Worm (Caenorhabditis elegans): ENCODE data around the gene fipr-12.

fipr-12 gene

DNA sequence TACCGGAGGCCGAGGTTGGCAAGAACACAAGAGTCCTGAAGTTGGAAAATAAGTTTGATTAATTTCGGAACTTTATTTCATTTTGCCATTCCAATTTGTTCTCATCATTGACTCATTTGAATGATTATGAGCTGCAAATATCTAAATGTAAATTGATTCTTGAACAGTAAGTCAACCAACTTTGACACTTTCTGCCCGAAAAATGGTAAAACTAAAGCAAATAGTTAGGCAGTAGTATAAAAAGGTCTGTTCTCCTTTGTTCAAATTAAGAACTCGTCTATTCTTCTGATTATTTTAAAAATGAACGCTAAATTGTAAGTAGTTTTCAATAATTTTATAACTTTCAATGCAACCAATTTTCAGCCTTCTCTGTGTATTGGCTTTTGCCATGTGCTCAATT is at the start of gene fipr-12:
TSS of gene fipr-12 (plus strand) at position 301 of the 400 bp plus-strand sequence.
- no peak for TF ChIP-seq tbx-8 (GFP tag; optimal IDR thresholded peaks at IDR 0.05)
- TF ChIP-seq ceh-39 (tag; optimal IDR thresholded peaks at IDR 0.05) = no peak
- TF ChIP-seq lsy-2 (tag; optimal IDR thresholded peaks at IDR 0.05) = no peak
- no peak for TF ChIP-seq pha-4 (tag; optimal IDR thresholded peaks at IDR 0.05)
- no peak for TF ChIP-seq elt-3 (tag; optimal IDR thresholded peaks at IDR 0.05)
- no peak for TF ChIP-seq unc-39 (tag; optimal IDR thresholded peaks at IDR 0.05)
- no peak for TF ChIP-seq mls-2 (tag; optimal IDR thresholded peaks at IDR 0.05)
- TF ChIP-seq ham-2 (GFP tag; optimal IDR thresholded peaks at IDR 0.05) = no peak

DNA sequence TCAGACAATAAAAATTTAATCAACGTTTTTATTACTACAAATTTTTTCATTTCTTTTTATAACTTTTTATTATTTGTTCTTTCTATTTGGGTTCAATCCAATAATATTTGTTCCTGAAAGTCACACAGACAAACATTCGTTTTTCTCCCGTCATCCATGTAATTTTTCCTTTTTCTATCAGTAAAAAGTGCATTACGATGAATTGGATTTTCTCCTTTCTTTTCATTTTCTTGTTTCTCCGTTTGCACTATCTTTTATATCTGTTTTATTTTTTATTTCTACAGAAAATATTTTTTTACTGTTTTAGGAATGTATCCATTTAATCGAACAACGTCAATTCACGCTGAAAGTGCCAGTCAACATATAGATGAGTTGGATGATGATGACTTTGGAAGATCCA is 43.9 kb upstream of the fipr-12 start, which contains the start of gene egl-47:
TSS of gene egl-47 (plus strand) at position 301 of the 400 bp plus-strand sequence.
- no peak for TF ChIP-seq nhr-2 (tag; optimal IDR thresholded peaks at IDR 0.05)
- TF ChIP-seq M03D4.4 (tag; optimal IDR thresholded peaks at IDR 0.05) = no peak
- no peak for TF ChIP-seq ceh-83 (GFP tag; optimal IDR thresholded peaks at IDR 0.05)
- no peak for TF ChIP-seq unc-39 (tag; optimal IDR thresholded peaks at IDR 0.05)
- no peak for TF ChIP-seq tbx-8 (GFP tag; optimal IDR thresholded peaks at IDR 0.05)
- no peak for TF ChIP-seq lsy-2 (tag; optimal IDR thresholded peaks at IDR 0.05)
- TF ChIP-seq flh-1 (GFP tag; optimal IDR thresholded peaks at IDR 0.05) = no peak
- no peak for TF ChIP-seq unc-62 (GFP tag; optimal IDR thresholded peaks at IDR 0.05)
- no peak for TF ChIP-seq mab-5 (tag; optimal IDR thresholded peaks at IDR 0.05)

DNA sequence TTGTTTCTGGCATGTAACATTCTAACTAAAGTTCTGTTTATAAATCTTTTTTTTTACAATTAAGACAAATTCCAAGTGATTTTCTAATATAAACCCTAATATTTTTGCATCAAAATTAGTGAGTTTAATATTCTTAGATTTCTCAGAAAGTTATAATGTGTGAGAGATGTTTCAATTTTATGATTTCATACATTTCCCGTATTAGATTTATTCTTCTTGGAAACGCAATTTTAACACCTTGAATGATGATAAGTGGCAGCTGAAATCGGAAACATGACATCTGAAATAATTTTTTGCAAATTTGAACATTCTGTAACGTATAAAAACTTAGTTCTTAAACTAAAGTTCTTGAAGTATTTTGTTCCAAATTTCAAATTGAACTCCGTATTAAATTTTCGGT is 42.0 kb upstream of the fipr-12 start:
- no peak for TF ChIP-seq mep-1 (tag; optimal IDR thresholded peaks at IDR 0.05)
- no peak for TF ChIP-seq unc-120 (tag; optimal IDR thresholded peaks at IDR 0.05; ENCODE audit: poor library complexity, severe bottlenecking)
- no peak for TF ChIP-seq nhr-28 (tag; optimal IDR thresholded peaks at IDR 0.05)
- TF ChIP-seq bed-3 (GFP tag; optimal IDR thresholded peaks at IDR 0.05) = no peak
- TF ChIP-seq cnd-1 (tag; optimal IDR thresholded peaks at IDR 0.05) = no peak
- no peak for TF ChIP-seq tbx-8 (GFP tag; optimal IDR thresholded peaks at IDR 0.05)
- TF ChIP-seq nhr-2 (tag; optimal IDR thresholded peaks at IDR 0.05) = no peak
- TF ChIP-seq nhr-76 (tag; optimal IDR thresholded peaks at IDR 0.05) = no peak
- no peak for TF ChIP-seq flh-1 (GFP tag; optimal IDR thresholded peaks at IDR 0.05)
- no peak for TF ChIP-seq ceh-39 (tag; optimal IDR thresholded peaks at IDR 0.05)
- no peak for TF ChIP-seq unc-39 (tag; optimal IDR thresholded peaks at IDR 0.05)
- no peak for TF ChIP-seq hlh-1 (tag; optimal IDR thresholded peaks at IDR 0.05)
- TF ChIP-seq M03D4.4 (tag; optimal IDR thresholded peaks at IDR 0.05) = no peak
- TF ChIP-seq ceh-43 (GFP tag; optimal IDR thresholded peaks at IDR 0.05) = no peak
- no peak for TF ChIP-seq blmp-1 (tag; optimal IDR thresholded peaks at IDR 0.05)
- no peak for TF ChIP-seq drap-1 (GFP tag; optimal IDR thresholded peaks at IDR 0.05)
- no peak for TF ChIP-seq nhr-12 (tag; optimal IDR thresholded peaks at IDR 0.05)
- TF ChIP-seq ces-1 (GFP tag; optimal IDR thresholded peaks at IDR 0.05) = no peak

DNA sequence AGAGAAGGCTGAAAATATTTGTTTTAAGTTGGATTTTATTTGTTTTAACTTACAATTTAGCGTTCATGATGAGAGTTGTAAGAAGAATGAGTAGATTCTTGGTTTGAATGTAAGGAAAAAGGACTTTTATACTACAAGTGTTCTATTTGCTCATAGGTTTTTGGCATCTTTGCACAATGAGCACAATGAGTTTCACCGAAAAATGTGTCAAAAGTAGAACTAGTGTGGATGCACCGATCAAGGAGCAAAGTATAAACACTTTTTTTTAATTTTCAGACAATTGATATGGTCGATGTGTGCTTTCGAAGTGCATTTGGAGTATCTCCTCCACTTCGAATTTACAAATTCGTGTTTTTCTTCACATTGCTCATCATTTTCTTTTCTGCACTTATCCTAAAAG is 37.0 kb upstream of the fipr-12 start, which contains the start of gene fipr-11:
TSS of gene fipr-11 (minus strand) at position 101 of the 400 bp plus-strand sequence.
- TF ChIP-seq ceh-43 (GFP tag; optimal IDR thresholded peaks at IDR 0.05) (no peak), lin-13 (tag; optimal IDR thresholded peaks at IDR 0.05) (no peak), hlh-1 (tag; optimal IDR thresholded peaks at IDR 0.05) (no peak), lin-32 (GFP tag; optimal IDR thresholded peaks at IDR 0.05) (no peak), unc-62 (GFP tag; optimal IDR thresholded peaks at IDR 0.05) (no peak), elt-1 (tag; optimal IDR thresholded peaks at IDR 0.05; ENCODE audit: borderline replicate concordance, insufficient read depth) (no peak), nhr-237 (tag; optimal IDR thresholded peaks at IDR 0.05) (no peak), ceh-39 (tag; optimal IDR thresholded peaks at IDR 0.05) (no peak), nhr-12 (tag; optimal IDR thresholded peaks at IDR 0.05) (no peak), ztf-11 (tag; optimal IDR thresholded peaks at IDR 0.05) (no peak), cnd-1 (tag; optimal IDR thresholded peaks at IDR 0.05) (no peak), sem-2 (GFP tag; optimal IDR thresholded peaks at IDR 0.05) (no peak)

DNA sequence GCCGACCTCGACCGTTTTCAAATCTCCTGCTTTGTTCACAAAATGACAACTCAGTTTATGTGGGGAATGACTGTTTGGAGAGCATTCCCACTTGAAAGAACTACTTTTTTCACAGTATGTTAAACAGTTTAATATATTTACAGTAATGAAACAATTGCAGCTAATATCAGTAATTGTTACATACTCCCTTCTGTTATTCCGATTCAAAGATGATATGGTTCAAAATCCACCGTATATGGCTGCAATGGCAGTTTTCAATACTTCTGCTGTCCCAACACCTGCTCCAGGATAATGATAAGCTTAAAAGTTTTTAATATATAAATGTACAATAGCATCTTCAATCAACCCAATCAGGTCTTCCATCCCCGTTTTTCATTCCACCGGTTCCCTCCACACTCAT is 35.9 kb upstream of the fipr-12 start:
- TF ChIP-seq ham-2 (GFP tag; optimal IDR thresholded peaks at IDR 0.05) (no peak), sptf-1 (tag; optimal IDR thresholded peaks at IDR 0.05) (no peak), ztf-11 (tag; optimal IDR thresholded peaks at IDR 0.05) (no peak), lsy-2 (tag; optimal IDR thresholded peaks at IDR 0.05) (no peak), nhr-28 (tag; optimal IDR thresholded peaks at IDR 0.05) (no peak), elt-3 (tag; optimal IDR thresholded peaks at IDR 0.05) (no peak), bed-3 (GFP tag; optimal IDR thresholded peaks at IDR 0.05) (no peak), unc-120 (tag; optimal IDR thresholded peaks at IDR 0.05; ENCODE audit: poor library complexity, severe bottlenecking) (no peak), lin-13 (tag; optimal IDR thresholded peaks at IDR 0.05) (no peak), nhr-237 (tag; optimal IDR thresholded peaks at IDR 0.05) (no peak), cnd-1 (tag; optimal IDR thresholded peaks at IDR 0.05) (no peak), ces-1 (GFP tag; optimal IDR thresholded peaks at IDR 0.05) (no peak), zip-8 (tag; optimal IDR thresholded peaks at IDR 0.05) (no peak), ceh-83 (GFP tag; optimal IDR thresholded peaks at IDR 0.05) (no peak), nhr-2 (tag; optimal IDR thresholded peaks at IDR 0.05) (no peak), unc-62 (GFP tag; optimal IDR thresholded peaks at IDR 0.05) (no peak), flh-1 (GFP tag; optimal IDR thresholded peaks at IDR 0.05) (no peak), tbx-8 (GFP tag; optimal IDR thresholded peaks at IDR 0.05) (no peak), mab-5 (tag; optimal IDR thresholded peaks at IDR 0.05) (no peak), M03D4.4 (tag; optimal IDR thresholded peaks at IDR 0.05) (no peak)
